Fruit fly (Drosophila melanogaster): Measurements from ENCODE around the gene CG11227.

DNA sequence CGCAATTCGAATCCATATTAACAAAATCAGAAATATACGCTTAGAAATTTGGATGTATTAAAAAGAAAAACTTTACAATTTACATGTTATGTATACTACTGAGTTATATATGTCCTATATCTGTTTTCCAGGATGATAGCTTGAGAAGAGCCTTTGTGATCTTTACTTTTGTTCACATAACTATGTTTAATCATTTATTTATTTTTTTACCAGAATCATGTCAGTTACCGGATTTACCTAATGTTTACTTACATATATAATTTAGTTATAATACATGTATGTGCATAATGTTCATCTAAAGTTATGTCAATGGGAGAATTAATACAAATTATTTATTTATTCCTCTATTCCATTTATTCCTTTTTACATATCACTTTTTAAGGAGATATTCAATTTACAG lies 50.8 kb downstream of the CG11227 start, which contains the start of gene I-3:
- no peak for TF ChIP-seq Hr78 (GFP tag; optimal IDR thresholded peaks at IDR 0.05)
- no peak for TF ChIP-seq Myc (optimal IDR thresholded peaks at IDR 0.05)
- TF ChIP-seq dl (GFP tag; optimal IDR thresholded peaks at IDR 0.05; ENCODE audit: insufficient read depth in 1 of 2, partially characterized antibody in 2 of 2), result no peak
- no peak for TF ChIP-seq Jra (GFP tag; optimal IDR thresholded peaks at IDR 0.05)
- TF ChIP-seq psq (GFP tag; optimal IDR thresholded peaks at IDR 0.05), result no peak
- no peak for TF ChIP-seq Abd-B (GFP tag; optimal IDR thresholded peaks at IDR 0.05)
- TF ChIP-seq jim (GFP tag; optimal IDR thresholded peaks at IDR 0.05), result no peak
- TF ChIP-seq ey (GFP tag; optimal IDR thresholded peaks at IDR 0.05), result no peak

Measured in whole organism, wandering third instar larva.